Worm (Caenorhabditis elegans) whole organism, mixed stage, embryonic: ENCODE measurements around the gene F35A5.8.

ENCODE experiments used
- M03D4.4 ChIP-seq: sonication (generic microtip); optimal IDR thresholded peaks from 2 replicates; lab custom pipeline; 2017; ENCODE audit warnings: mild to moderate bottlenecking, missing genetic modification characterization, missing compliant biosample characterization
- bed-3 ChIP-seq: fragments of 200-800 bp; sonication (Bioruptor generic); optimal IDR thresholded peaks from 3 replicates; lab custom pipeline; 2018; ENCODE audit warnings: mild to moderate bottlenecking, missing genetic modification characterization, moderate library complexity, missing compliant biosample characterization
- blmp-1 ChIP-seq: fragments of 150-350 bp; optimal IDR thresholded peaks from 2 replicates; lab custom pipeline; 2014; ENCODE audit warnings: missing biosample characterization, missing genetic modification characterization
- ceh-39 ChIP-seq: fragments of 150-350 bp; optimal IDR thresholded peaks from 2 replicates; lab custom pipeline; 2014; ENCODE audit warnings: missing biosample characterization, missing genetic modification characterization
- ceh-43 ChIP-seq: fragments of 200-800 bp; sonication (Bioruptor generic); optimal IDR thresholded peaks from 2 replicates; lab custom pipeline; 2018; ENCODE audit warnings: mild to moderate bottlenecking, missing genetic modification characterization, moderate library complexity, missing compliant biosample characterization
- ces-1 ChIP-seq: fragments of 150-350 bp; optimal IDR thresholded peaks from 2 replicates; lab custom pipeline; 2014; ENCODE audit warnings: missing biosample characterization, missing genetic modification reagents, missing genetic modification characterization
- cnd-1 ChIP-seq: fragments of 200-800 bp; sonication (Bioruptor generic); optimal IDR thresholded peaks from 2 replicates; lab custom pipeline; 2018; ENCODE audit warnings: mild to moderate bottlenecking, missing genetic modification characterization, missing compliant biosample characterization
- drap-1 ChIP-seq: fragments of 200-800 bp; sonication (Bioruptor generic); optimal IDR thresholded peaks from 3 replicates; lab custom pipeline; 2018; ENCODE audit warnings: mild to moderate bottlenecking, missing genetic modification characterization, missing compliant biosample characterization
- elt-3 ChIP-seq: fragments of 150-350 bp; optimal IDR thresholded peaks from 2 replicates; lab custom pipeline; 2014; ENCODE audit warnings: missing biosample characterization, missing genetic modification characterization
- flh-1 ChIP-seq: fragments of 200-800 bp; sonication (Bioruptor generic); optimal IDR thresholded peaks from 2 replicates; lab custom pipeline; 2018; ENCODE audit warnings: mild to moderate bottlenecking, missing genetic modification characterization, moderate library complexity, missing compliant biosample characterization
- hlh-1 ChIP-seq: fragments of 150-350 bp; optimal IDR thresholded peaks from 2 replicates; lab custom pipeline; 2014; ENCODE audit warnings: missing biosample characterization, missing genetic modification reagents, missing genetic modification characterization
- lin-13 ChIP-seq: fragments of 150-350 bp; optimal IDR thresholded peaks from 2 replicates; lab custom pipeline; 2014; ENCODE audit warnings: missing biosample characterization, missing genetic modification characterization
- lin-32 ChIP-seq: fragments of 200-800 bp; sonication (Bioruptor generic); optimal IDR thresholded peaks from 2 replicates; lab custom pipeline; 2018; ENCODE audit warnings: mild to moderate bottlenecking, missing genetic modification characterization, missing compliant biosample characterization
- lsy-2 ChIP-seq: fragments of 150-350 bp; optimal IDR thresholded peaks from 2 replicates; lab custom pipeline; 2014; ENCODE audit warnings: missing biosample characterization, missing genetic modification characterization
- mab-5 ChIP-seq: fragments of 150-350 bp; optimal IDR thresholded peaks from 2 replicates; lab custom pipeline; 2014; ENCODE audit warnings: missing biosample characterization, missing genetic modification characterization
- mep-1 ChIP-seq: fragments of 150-350 bp; optimal IDR thresholded peaks from 2 replicates; lab custom pipeline; 2017; ENCODE audit warnings: missing biosample characterization, missing genetic modification reagents, missing genetic modification characterization, inconsistent platforms
- mls-2 ChIP-seq: sonication (generic microtip); optimal IDR thresholded peaks from 2 replicates; lab custom pipeline; 2016; ENCODE audit warnings: mild to moderate bottlenecking, missing genetic modification characterization, moderate library complexity, missing compliant biosample characterization
- nhr-12 ChIP-seq: fragments of 150-350 bp; optimal IDR thresholded peaks from 2 replicates; lab custom pipeline; 2014; ENCODE audit warnings: missing biosample characterization, missing genetic modification characterization
- nhr-2 ChIP-seq: fragments of 150-350 bp; optimal IDR thresholded peaks from 2 replicates; lab custom pipeline; 2014; ENCODE audit warnings: missing biosample characterization, missing genetic modification characterization
- nhr-237 ChIP-seq: fragments of 150-350 bp; optimal IDR thresholded peaks from 2 replicates; lab custom pipeline; 2014; ENCODE audit warnings: missing biosample characterization, missing genetic modification characterization
- nhr-28 ChIP-seq: fragments of 150-350 bp; optimal IDR thresholded peaks from 2 replicates; lab custom pipeline; 2014; ENCODE audit warnings: missing biosample characterization, missing genetic modification characterization
- nhr-76 ChIP-seq: sonication (generic microtip); optimal IDR thresholded peaks from 2 replicates; lab custom pipeline; 2017; ENCODE audit warnings: missing biosample characterization, missing genetic modification characterization
- sem-2 ChIP-seq: fragments of 200-800 bp; sonication (Bioruptor generic); optimal IDR thresholded peaks from 2 replicates; lab custom pipeline; 2018; ENCODE audit warnings: mild to moderate bottlenecking, missing genetic modification characterization, missing compliant biosample characterization
- snpc-4 ChIP-seq: fragments of 150-350 bp; optimal IDR thresholded peaks from 2 replicates; lab custom pipeline; 2014; ENCODE audit warnings: missing biosample characterization, missing genetic modification characterization
- sptf-1 ChIP-seq: sonication (generic microtip); optimal IDR thresholded peaks from 2 replicates; lab custom pipeline; 2017; ENCODE audit warnings: mild to moderate bottlenecking, missing genetic modification characterization, moderate library complexity, missing compliant biosample characterization
- tbx-8 ChIP-seq: fragments of 200-800 bp; sonication (Bioruptor generic); optimal IDR thresholded peaks from 2 replicates; lab custom pipeline; 2018; ENCODE audit warnings: mild to moderate bottlenecking, missing genetic modification characterization, moderate library complexity, missing compliant biosample characterization
- unc-120 ChIP-seq: sonication (generic microtip); optimal IDR thresholded peaks from 2 replicates; lab custom pipeline; 2017; ENCODE audit warnings: missing genetic modification characterization, missing compliant biosample characterization; ENCODE audit not compliant: poor library complexity, severe bottlenecking
- unc-39 ChIP-seq: fragments of 150-350 bp; optimal IDR thresholded peaks from 2 replicates; lab custom pipeline; 2014; ENCODE audit warnings: missing biosample characterization, missing genetic modification characterization
- unc-62 ChIP-seq: fragments of 150-350 bp; optimal IDR thresholded peaks from 2 replicates; lab custom pipeline; 2014; ENCODE audit warnings: missing biosample characterization, missing genetic modification reagents, missing genetic modification characterization
- zip-8 ChIP-seq: fragments of 150-350 bp; optimal IDR thresholded peaks from 2 replicates; lab custom pipeline; 2014; ENCODE audit warnings: missing biosample characterization, missing genetic modification characterization
- ztf-11 ChIP-seq: fragments of 150-350 bp; optimal IDR thresholded peaks from 2 replicates; lab custom pipeline; 2014; ENCODE audit warnings: missing biosample characterization, missing genetic modification characterization

F35A5.8 gene

DNA sequence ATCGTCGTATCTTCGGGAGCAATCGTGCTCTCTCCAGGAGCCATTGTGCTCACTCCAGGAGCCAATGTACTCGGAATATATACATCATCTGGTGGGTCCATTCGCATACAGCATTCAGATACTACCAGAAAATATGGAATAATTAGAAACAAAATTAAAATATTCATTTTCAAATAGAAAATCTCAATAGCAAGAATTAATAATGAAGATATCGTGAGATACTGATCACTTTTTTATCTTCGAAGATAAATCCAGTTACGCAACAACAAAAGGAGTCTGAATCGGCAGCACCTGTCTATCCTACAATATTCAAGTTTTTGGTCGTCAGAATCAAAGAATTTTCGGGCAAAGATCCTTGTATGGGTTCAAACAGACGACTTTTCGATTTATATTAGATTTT lies 34.5 kb downstream of the F35A5.8 start, which contains the start of gene F47B7.5:
Gene F47B7.5, minus strand, starts transcription at position 101 of the 400 bp plus-strand sequence.
- TF ChIP-seq blmp-1 (tag; lab: Kevin White, UChicago) (no peak), lsy-2 (tag; lab: Kevin White, UChicago) (no peak), nhr-76 (tag; lab: Kevin White, UChicago) (no peak), unc-62 (GFP tag; lab: Kevin White, UChicago) (no peak), sem-2 (no peak), tbx-8 (GFP tag; lab: Kevin White, UChicago) (no peak), lin-13 (tag; lab: Kevin White, UChicago) (no peak), ces-1 (GFP tag; lab: Kevin White, UChicago) (no peak), ceh-39 (tag; lab: Kevin White, UChicago) (no peak), cnd-1 (tag; lab: Kevin White, UChicago) (no peak), sptf-1 (tag; lab: Kevin White, UChicago) (no peak), zip-8 (no peak), elt-3 (tag; lab: Kevin White, UChicago) (no peak), ztf-11 (tag; lab: Kevin White, UChicago) (no peak), mep-1 (tag; lab: Kevin White, UChicago) (no peak)

DNA sequence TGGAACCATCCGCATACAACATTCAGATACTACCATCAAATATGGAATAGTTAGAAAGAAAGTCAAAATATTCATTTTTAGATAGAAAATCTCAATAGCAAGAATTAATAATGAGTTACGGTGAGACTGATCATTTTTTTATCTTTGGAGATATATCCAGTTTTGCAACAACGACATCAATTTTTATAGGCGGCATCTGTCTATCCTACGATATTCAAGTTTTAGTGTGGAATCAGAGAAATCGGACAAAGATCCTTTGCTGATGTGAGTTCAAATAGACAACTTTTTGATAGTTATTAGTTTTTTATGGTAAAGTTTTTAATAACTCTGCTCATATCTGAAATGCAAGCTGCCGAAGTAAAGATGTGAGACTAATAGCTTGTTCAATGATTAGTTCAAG lies 36.7 kb downstream of the F35A5.8 start, which contains the start of gene F47B7.4:
Gene F47B7.4, minus strand, starts transcription at position 101 of the 400 bp plus-strand sequence.
- TF ChIP-seq M03D4.4 (no peak), bed-3 (GFP tag; lab: Kevin White, UChicago) (no peak), flh-1 (GFP tag; lab: Kevin White, UChicago) (no peak), tbx-8 (GFP tag; lab: Kevin White, UChicago) (no peak), unc-39 (tag; lab: Kevin White, UChicago) (no peak), nhr-12 (tag; lab: Kevin White, UChicago) (no peak), ceh-39 (tag; lab: Kevin White, UChicago) (no peak), ces-1 (GFP tag; lab: Kevin White, UChicago) (no peak), drap-1 (GFP tag; lab: Kevin White, UChicago) (no peak), ceh-43 (GFP tag; lab: Kevin White, UChicago) (no peak), elt-3 (tag; lab: Kevin White, UChicago) (no peak), mep-1 (tag; lab: Kevin White, UChicago) (no peak), hlh-1 (tag; lab: Kevin White, UChicago) (no peak), lin-32 (GFP tag; lab: Kevin White, UChicago) (no peak), mab-5 (tag; lab: Kevin White, UChicago) (no peak), cnd-1 (tag; lab: Kevin White, UChicago) (no peak)
- TF ChIP-seq, all 35 proteins: peak for 0

DNA sequence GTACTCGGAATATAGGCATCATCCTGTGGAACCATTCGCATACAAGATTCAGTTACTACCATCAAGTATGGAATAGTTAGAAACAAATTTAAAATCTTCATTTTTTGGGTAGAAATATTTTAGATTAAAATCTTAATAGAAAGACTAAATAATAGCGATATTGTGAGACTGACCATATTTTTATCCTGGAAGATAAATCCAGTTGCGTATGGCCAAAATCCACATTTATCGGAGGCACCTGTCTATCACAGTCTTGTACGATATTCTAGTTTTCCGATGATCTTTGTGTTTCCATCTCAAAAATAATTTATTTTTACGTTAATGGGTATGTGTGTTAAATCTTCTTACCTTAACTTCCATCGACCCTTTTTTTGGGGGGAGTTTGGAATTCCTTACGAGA lies 39.0 kb downstream of the F35A5.8 start, which contains the start of gene F47B7.3:
Gene F47B7.3, minus strand, starts transcription at position 101 of the 400 bp plus-strand sequence.
- TF ChIP-seq drap-1 (GFP tag; lab: Kevin White, UChicago) (no peak), nhr-76 (tag; lab: Kevin White, UChicago) (no peak), mls-2 (tag; lab: Kevin White, UChicago) (no peak), cnd-1 (tag; lab: Kevin White, UChicago) (no peak), unc-120 (tag; lab: Kevin White, UChicago) (no peak), ceh-39 (tag; lab: Kevin White, UChicago) (no peak), nhr-2 (tag; lab: Kevin White, UChicago) (no peak)
- TF ChIP-seq, all 35 proteins: peak for 0

DNA sequence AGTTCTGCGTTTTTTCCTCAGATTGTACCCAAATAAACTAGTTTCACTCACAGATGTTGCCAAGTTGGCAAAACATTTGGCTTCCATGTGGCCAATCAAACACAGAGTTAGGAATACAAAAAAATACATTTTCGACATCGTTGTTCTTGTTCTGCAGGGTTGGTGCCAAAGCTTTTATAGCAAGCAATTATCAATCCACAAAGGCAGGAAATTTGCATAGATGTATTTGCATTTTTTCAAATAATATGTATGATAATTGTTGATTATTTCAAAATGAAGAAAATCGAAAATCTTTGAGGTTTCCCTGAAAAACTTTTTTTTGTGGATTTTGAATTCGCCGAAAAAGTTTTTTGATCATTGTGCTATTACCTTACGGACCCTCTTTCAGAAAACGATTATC lies 40.9 kb downstream of the F35A5.8 start, which contains the start of gene T14G12.11:
Gene T14G12.11, minus strand, starts transcription at position 138 of the 400 bp plus-strand sequence.
- no peak for TF ChIP-seq elt-3 (tag; lab: Kevin White, UChicago)
- TF ChIP-seq unc-39 (tag; lab: Kevin White, UChicago), result no peak
- TF ChIP-seq snpc-4 (tag; lab: Kevin White, UChicago), result no peak
- no peak for TF ChIP-seq blmp-1 (tag; lab: Kevin White, UChicago)
- TF ChIP-seq lin-32 (GFP tag; lab: Kevin White, UChicago), result no peak

DNA sequence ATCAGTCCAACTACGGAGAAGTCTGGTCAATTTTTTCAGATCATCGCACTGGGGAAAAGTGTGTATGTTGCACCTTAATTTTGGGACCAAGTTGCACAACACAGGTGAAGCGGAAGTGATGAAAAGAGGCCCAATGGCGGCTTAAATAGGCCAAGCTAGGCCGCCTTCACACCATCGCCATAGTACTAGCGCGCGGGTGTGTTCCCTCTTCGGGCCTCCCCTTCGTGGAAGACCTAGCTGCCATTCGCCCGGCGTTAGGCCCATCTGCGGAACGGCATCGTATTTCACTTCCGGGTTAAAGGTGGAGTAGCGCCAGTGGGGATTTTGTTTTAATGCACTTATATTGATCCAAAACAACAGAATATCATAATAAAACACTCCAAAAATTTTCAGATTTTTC lies 43.4 kb downstream of the F35A5.8 start:
- TF ChIP-seq nhr-28 (tag; lab: Kevin White, UChicago), result no peak
- no peak for TF ChIP-seq ztf-11 (tag; lab: Kevin White, UChicago)
- no peak for TF ChIP-seq mab-5 (tag; lab: Kevin White, UChicago)
- no peak for TF ChIP-seq nhr-237
- no peak for TF ChIP-seq ceh-43 (GFP tag; lab: Kevin White, UChicago)
- TF ChIP-seq drap-1 (GFP tag; lab: Kevin White, UChicago), result no peak
- no peak for TF ChIP-seq sptf-1 (tag; lab: Kevin White, UChicago)
- no peak for TF ChIP-seq lsy-2 (tag; lab: Kevin White, UChicago)
- TF ChIP-seq zip-8, result no peak
- no peak for TF ChIP-seq ces-1 (GFP tag; lab: Kevin White, UChicago)
- TF ChIP-seq nhr-76 (tag; lab: Kevin White, UChicago), result no peak
- no peak for TF ChIP-seq elt-3 (tag; lab: Kevin White, UChicago)
